Worm (Caenorhabditis elegans): ENCODE results near the gene reps-1.

Gene reps-1

ce11 chrV:18990238-18990901 lies at the start of gene reps-1, which contains the start of gene Y39B6A.37 (continued):
- 0 out of 2 replicates have a peak, but pooled peaks have one; percentile 36 for TF ChIP-seq lin-29 (GFP tag; IDR thresholded peaks at IDR 0.05)
- TF ChIP-seq zip-2 (tag; optimal IDR thresholded peaks at IDR 0.05), result no peak
- TF ChIP-seq lsy-2 (tag; optimal IDR thresholded peaks at IDR 0.05), result peak in 1 of 2 experiments; percentile 71
- no peak for TF ChIP-seq ZK337.2 (GFP tag; IDR thresholded peaks at IDR 0.05)
- TF ChIP-seq nhr-42 (GFP tag; IDR thresholded peaks at IDR 0.05), result no peak
- TF ChIP-seq nhr-11 (tag; optimal IDR thresholded peaks at IDR 0.05), result peak; percentile 43
- no peak for TF ChIP-seq nhr-41 (GFP tag; IDR thresholded peaks at IDR 0.05)
- no peak for TF ChIP-seq aly-2 (tag; optimal IDR thresholded peaks at IDR 0.05)
- TF ChIP-seq zag-1 (tag; optimal IDR thresholded peaks at IDR 0.05), result no peak
- no peak for TF ChIP-seq tag-97 (GFP tag; IDR thresholded peaks at IDR 0.05)
- no peak for TF ChIP-seq php-3 (GFP tag; IDR thresholded peaks at IDR 0.05)
- no peak for TF ChIP-seq ztf-11 (tag; optimal IDR thresholded peaks at IDR 0.05)
- TF ChIP-seq dpl-1 (GFP tag; optimal IDR thresholded peaks at IDR 0.05), result peak; percentile 75
- peak; percentile 2 for TF ChIP-seq F10B5.3 (tag; optimal IDR thresholded peaks at IDR 0.05)
- TF ChIP-seq madf-5 (GFP tag; IDR thresholded peaks at IDR 0.05), result no peak
- TF ChIP-seq nhr-10 (tag; optimal IDR thresholded peaks at IDR 0.05), result no peak
- no peak for TF ChIP-seq ceh-44 (GFP tag; IDR thresholded peaks at IDR 0.05)
- no peak for TF ChIP-seq cey-2 (tag; optimal IDR thresholded peaks at IDR 0.05; ENCODE audit: borderline replicate concordance, insufficient read depth)
- no peak for TF ChIP-seq nhr-76 (tag; optimal IDR thresholded peaks at IDR 0.05)
- TF ChIP-seq ctbp-1 (GFP tag; IDR thresholded peaks at IDR 0.05), result no peak
- no peak for TF ChIP-seq R02D3.7 (tag; optimal IDR thresholded peaks at IDR 0.05)
- TF ChIP-seq mxl-3 (GFP tag; optimal IDR thresholded peaks at IDR 0.05), result no peak
- peak; percentile 64 for TF ChIP-seq nhr-102 (tag; optimal IDR thresholded peaks at IDR 0.05)
- no peak for TF ChIP-seq pqm-1 (tag; optimal IDR thresholded peaks at IDR 0.05)
- TF ChIP-seq Y75B8A.6 (GFP tag; IDR thresholded peaks at IDR 0.05), result no peak
- TF ChIP-seq lir-3 (tag; optimal IDR thresholded peaks at IDR 0.05), result no peak
- no peak for TF ChIP-seq ceh-82 (tag; optimal IDR thresholded peaks at IDR 0.05)
- no peak for TF ChIP-seq daf-19 (GFP tag; conservative IDR thresholded peaks at IDR 0.05)
- no peak for TF ChIP-seq unc-130 (GFP tag; optimal IDR thresholded peaks at IDR 0.05)
- peak; percentile 44 for TF ChIP-seq nhr-77 (tag; optimal IDR thresholded peaks at IDR 0.05)
- no peak for TF ChIP-seq skn-1 (tag; optimal IDR thresholded peaks at IDR 0.05)
- TF ChIP-seq daf-12 (tag; optimal IDR thresholded peaks at IDR 0.05), result no peak
- TF ChIP-seq dve-1 (tag; optimal IDR thresholded peaks at IDR 0.05; ENCODE audit: insufficient read depth), result peak; percentile 72
- peak; percentile 77 for TF ChIP-seq mep-1 (tag; optimal IDR thresholded peaks at IDR 0.05)
- TF ChIP-seq arid-1 (GFP tag; conservative IDR thresholded peaks at IDR 0.05), result 0 out of 2 replicates have a peak, but pooled peaks have one; percentile 16
- peak; percentile 38; the same call in 1 of the 2 replicates for TF ChIP-seq pha-4 (GFP tag; IDR thresholded peaks at IDR 0.05)
- TF ChIP-seq pha-4 (tag; optimal IDR thresholded peaks at IDR 0.05), result no peak
- TF ChIP-seq F26F4.8 (GFP tag; conservative IDR thresholded peaks at IDR 0.05), result no peak
- TF ChIP-seq nhr-28 (tag; optimal IDR thresholded peaks at IDR 0.05), result peak; percentile 44
- peak; percentile 80 for TF ChIP-seq duxl-1 (tag; optimal IDR thresholded peaks at IDR 0.05; ENCODE audit: poor library complexity)
- TF ChIP-seq lim-7 (GFP tag; IDR thresholded peaks at IDR 0.05), result no peak
- TF ChIP-seq egl-43 (GFP tag; IDR thresholded peaks at IDR 0.05), result no peak
- no peak for TF ChIP-seq nhr-111 (GFP tag; optimal IDR thresholded peaks at IDR 0.05)
- TF ChIP-seq F37D6.2 (tag; optimal IDR thresholded peaks at IDR 0.05), result peak; percentile 36
- TF ChIP-seq nhr-48 (tag; optimal IDR thresholded peaks at IDR 0.05), result no peak
- no peak for TF ChIP-seq ceh-28 (tag; optimal IDR thresholded peaks at IDR 0.05)
- peak; percentile 67 for TF ChIP-seq rbr-2 (tag; optimal IDR thresholded peaks at IDR 0.05)
- no peak for TF ChIP-seq daf-8 (GFP tag; IDR thresholded peaks at IDR 0.05)
- TF ChIP-seq hmg-1.1 (GFP tag; IDR thresholded peaks at IDR 0.05), result peak; percentile 46; the same call in 1 of the 2 replicates
- 0 out of 2 replicates have a peak, but pooled peaks have one; percentile 47 for TF ChIP-seq tra-1 (GFP tag; IDR thresholded peaks at IDR 0.05)
- no peak for TF ChIP-seq unc-62 (GFP tag; optimal IDR thresholded peaks at IDR 0.05 in 1 of 2)
- TF ChIP-seq unc-62 (tag; optimal IDR thresholded peaks at IDR 0.05), result no peak
